Worm (Caenorhabditis elegans) whole organism, late embryonic: ENCODE results near the gene F54E2.5.

Source experiments
- C38D4.7 ChIP-seq: fragments of 200-800 bp; sonication (Bioruptor generic); optimal IDR thresholded peaks from 2 replicates; lab custom pipeline; 2018; ENCODE audit warnings: mild to moderate bottlenecking, missing genetic modification characterization, moderate library complexity, missing compliant biosample characterization
- ceh-24 ChIP-seq: sonication (generic microtip); optimal IDR thresholded peaks from 2 replicates; lab custom pipeline; 2016; ENCODE audit warnings: mild to moderate bottlenecking, missing genetic modification characterization, missing compliant biosample characterization
- ceh-45 ChIP-seq: fragments of 200-800 bp; sonication (Bioruptor generic); IDR thresholded peaks from 2 replicates; pipeline ENCODE4 v1.3.6; 2022; ENCODE audit warnings: missing genetic modification reagents, missing genetic modification characterization, missing compliant biosample characterization
- elt-2 ChIP-seq: sonication (generic microtip); optimal IDR thresholded peaks from 2 replicates; lab custom pipeline; 2016; ENCODE audit warnings: missing genetic modification reagents, missing genetic modification characterization, missing compliant biosample characterization
- tbx-2 ChIP-seq: sonication (generic microtip); optimal IDR thresholded peaks from 2 replicates; lab custom pipeline; 2016; ENCODE audit warnings: missing genetic modification characterization, missing compliant biosample characterization
- unc-42 ChIP-seq: sonication (generic microtip); optimal IDR thresholded peaks from 2 replicates; lab custom pipeline; 2016; ENCODE audit warnings: missing genotype, missing genetic modification characterization, missing compliant biosample characterization

- TF ChIP-seq unc-42 (tag; lab: Kevin White, UChicago) (no peak), ceh-45 (GFP tag; lab: Robert Waterston, UW) (no peak), tbx-2 (tag; lab: Kevin White, UChicago) (no peak), ceh-24 (tag; lab: Kevin White, UChicago) (no peak), elt-2 (tag; lab: Kevin White, UChicago) (no peak), C38D4.7 (no peak)
Measured at ce11 chrV:2859738-2860137, 43.9 kb upstream of the F54E2.5 start, which contains the start of gene srj-54.
